Fruit fly (Drosophila melanogaster) whole organism, prepupa: Measurements from ENCODE around the gene CG7289.
A peak's percentile ranks its signal among the peaks of the same experiment; 100 is the strongest.

ENCODE experiments used
- Blimp-1 ChIP-seq: fragments of 200-800 bp; sonication (Bioruptor generic); optimal IDR thresholded peaks from 3 replicates; lab custom pipeline; 2017; ENCODE audit warnings: missing biosample characterization, missing genetic modification characterization, mild to moderate bottlenecking, moderate library complexity, missing genetic modification reagents
- CG10631 ChIP-seq: fragments of 200-800 bp; sonication (Bioruptor generic); optimal IDR thresholded peaks from 2 replicates; lab custom pipeline; 2016; ENCODE audit warnings: missing biosample characterization, missing genetic modification characterization
- CG11294 ChIP-seq: fragments of 200-800 bp; sonication (Bioruptor generic); IDR thresholded peaks from 2 replicates; pipeline ENCODE4 v1.3.6; 2022; ENCODE audit warnings: missing biosample characterization, missing genetic modification characterization
- CG11762 ChIP-seq: fragments of 200-800 bp; sonication (Bioruptor generic); optimal IDR thresholded peaks from 3 replicates; lab custom pipeline; 2016; ENCODE audit warnings: missing biosample characterization, missing genetic modification characterization; ENCODE audit not compliant: insufficient read depth
- CG15336 ChIP-seq: fragments of 200-800 bp; sonication (Bioruptor generic); IDR thresholded peaks from 2 replicates; pipeline ENCODE4 v1.3.6; 2022; ENCODE audit warnings: missing biosample characterization, missing genetic modification characterization
- CG1621 ChIP-seq: fragments of 200-800 bp; sonication (Bioruptor generic); optimal IDR thresholded peaks from 3 replicates; lab custom pipeline; 2018; ENCODE audit warnings: missing biosample characterization, mild to moderate bottlenecking, missing genetic modification characterization
- CG16779 ChIP-seq: fragments of 200-800 bp; sonication (Bioruptor generic); optimal IDR thresholded peaks from 3 replicates; lab custom pipeline; 2017; ENCODE audit warnings: missing biosample characterization, mild to moderate bottlenecking, missing genetic modification characterization
- CG31627 ChIP-seq: fragments of 200-800 bp; sonication (Bioruptor generic); optimal IDR thresholded peaks from 3 replicates; lab custom pipeline; 2016; ENCODE audit warnings: missing biosample characterization, missing genetic modification characterization
- CG32006 ChIP-seq: fragments of 200-800 bp; sonication (Bioruptor generic); optimal IDR thresholded peaks from 3 replicates; lab custom pipeline; 2017; ENCODE audit warnings: missing biosample characterization, mild to moderate bottlenecking, missing genetic modification characterization
- CG34406 ChIP-seq: fragments of 200-800 bp; sonication (Bioruptor generic); optimal IDR thresholded peaks from 3 replicates; lab custom pipeline; 2016; ENCODE audit warnings: missing biosample characterization, missing genetic modification characterization
- CG3919 ChIP-seq: fragments of 200-800 bp; sonication (Bioruptor generic); optimal IDR thresholded peaks from 3 replicates; lab custom pipeline; 2016; ENCODE audit warnings: missing biosample characterization, missing genetic modification characterization
- CG6163 ChIP-seq: fragments of 200-800 bp; sonication (Bioruptor generic); IDR thresholded peaks from 3 replicates; pipeline ENCODE4 v1.3.6; 2022; ENCODE audit warnings: missing biosample characterization, missing genetic modification characterization
- CG6792 ChIP-seq: fragments of 200-800 bp; sonication (Bioruptor generic); optimal IDR thresholded peaks from 3 replicates; lab custom pipeline; 2016; ENCODE audit warnings: missing biosample characterization, missing genetic modification characterization
- CG6808 ChIP-seq: fragments of 200-800 bp; sonication (Bioruptor generic); optimal IDR thresholded peaks from 3 replicates; lab custom pipeline; 2017; ENCODE audit warnings: missing biosample characterization, missing genetic modification characterization, mild to moderate bottlenecking, moderate library complexity, missing genetic modification reagents
- CG8632 ChIP-seq: fragments of 200-800 bp; sonication (Bioruptor generic); optimal IDR thresholded peaks from 3 replicates; lab custom pipeline; 2016; ENCODE audit warnings: missing biosample characterization, missing genetic modification characterization
- CG9139 ChIP-seq: fragments of 200-800 bp; sonication (Bioruptor generic); optimal IDR thresholded peaks from 3 replicates; lab custom pipeline; 2017; ENCODE audit warnings: missing biosample characterization, mild to moderate bottlenecking, missing genetic modification characterization
- Eip78C ChIP-seq: fragments of 200-800 bp; sonication (Bioruptor generic); peaks from one replicate; lab custom pipeline; 2016; ENCODE audit warnings: missing biosample characterization, missing genetic modification characterization
- Eip93F ChIP-seq: fragments of 200-800 bp; sonication (Bioruptor generic); optimal IDR thresholded peaks from 2 replicates; lab custom pipeline; 2016; ENCODE audit warnings: missing biosample characterization, mild to moderate bottlenecking, missing genetic modification characterization
- Ets21C ChIP-seq: fragments of 200-800 bp; sonication (Bioruptor generic); optimal IDR thresholded peaks from 3 replicates; lab custom pipeline; 2016; ENCODE audit warnings: missing biosample characterization, missing genetic modification characterization
- Ets96B ChIP-seq: fragments of 200-800 bp; optimal IDR thresholded peaks from 2 replicates; lab custom pipeline; 2019; ENCODE audit warnings: missing biosample characterization, mild to moderate bottlenecking, missing genetic modification characterization, moderate library complexity
- Gug ChIP-seq: fragments of 200-800 bp; sonication (Bioruptor generic); IDR thresholded peaks from 2 replicates; pipeline ENCODE4 v1.3.6; 2022; ENCODE audit warnings: missing biosample characterization, missing genetic modification characterization
- Hr38 ChIP-seq: sonication (Bioruptor generic); optimal IDR thresholded peaks from 2 replicates; lab custom pipeline; 2016; ENCODE audit warnings: missing biosample characterization, missing genetic modification characterization
- Hr39 ChIP-seq: fragments of 200-800 bp; sonication (Bioruptor generic); optimal IDR thresholded peaks from 2 replicates; lab custom pipeline; 2016; ENCODE audit warnings: missing biosample characterization, missing genetic modification characterization
- Hr4 ChIP-seq: fragments of 200-800 bp; sonication (Bioruptor generic); optimal IDR thresholded peaks from 3 replicates; lab custom pipeline; 2016; ENCODE audit warnings: missing biosample characterization, missing genetic modification characterization
- Lpt ChIP-seq: fragments of 200-800 bp; sonication (Bioruptor generic); optimal IDR thresholded peaks from 3 replicates; lab custom pipeline; 2016; ENCODE audit warnings: missing biosample characterization, missing genetic modification characterization
- Sox102F ChIP-seq: fragments of 200-800 bp; sonication (Bioruptor generic); optimal IDR thresholded peaks from 2 replicates; lab custom pipeline; 2016; ENCODE audit warnings: missing biosample characterization, mild to moderate bottlenecking, missing genetic modification characterization
- Sox14 ChIP-seq: fragments of 200-800 bp; sonication (Bioruptor generic); optimal IDR thresholded peaks from 3 replicates; lab custom pipeline; 2016; ENCODE audit warnings: missing biosample characterization, missing genetic modification characterization
- achi ChIP-seq: fragments of 200-800 bp; sonication (Bioruptor generic); optimal IDR thresholded peaks from 3 replicates; lab custom pipeline; 2016; ENCODE audit warnings: missing biosample characterization, missing genetic modification characterization
- acj6 ChIP-seq: fragments of 200-800 bp; sonication (Bioruptor generic); optimal IDR thresholded peaks from 3 replicates; lab custom pipeline; 2016; ENCODE audit warnings: missing biosample characterization, missing genetic modification characterization
- cyc ChIP-seq: fragments of 200-800 bp; sonication (Bioruptor generic); optimal IDR thresholded peaks from 3 replicates; lab custom pipeline; 2016; ENCODE audit warnings: missing biosample characterization, missing genetic modification characterization
- dac ChIP-seq: fragments of 200-800 bp; sonication (Bioruptor generic); optimal IDR thresholded peaks from 2 replicates; lab custom pipeline; 2017; ENCODE audit warnings: missing biosample characterization, mild to moderate bottlenecking, missing genetic modification characterization
- dsx ChIP-seq: fragments of 200-800 bp; optimal IDR thresholded peaks from 3 replicates; lab custom pipeline; 2019; ENCODE audit warnings: missing biosample characterization, mild to moderate bottlenecking, missing genetic modification characterization, moderate library complexity; ENCODE audit not compliant: poor library complexity, severe bottlenecking
- esn ChIP-seq: fragments of 200-800 bp; sonication (Bioruptor generic); optimal IDR thresholded peaks from 2 replicates; lab custom pipeline; 2016; ENCODE audit warnings: missing biosample characterization, mild to moderate bottlenecking, missing genetic modification characterization, moderate library complexity
- fd59A ChIP-seq: fragments of 200-800 bp; sonication (Bioruptor generic); optimal IDR thresholded peaks from 2 replicates; lab custom pipeline; 2017; ENCODE audit warnings: missing biosample characterization, mild to moderate bottlenecking, missing genetic modification characterization, missing genetic modification reagents
- fkh ChIP-seq: fragments of 200-800 bp; sonication (Bioruptor generic); optimal IDR thresholded peaks from 3 replicates; lab custom pipeline; 2017; ENCODE audit warnings: missing biosample characterization, mild to moderate bottlenecking, missing genetic modification characterization, moderate library complexity
- lz ChIP-seq: fragments of 200-800 bp; sonication (Bioruptor generic); optimal IDR thresholded peaks from 3 replicates; lab custom pipeline; 2016; ENCODE audit warnings: missing biosample characterization, missing genetic modification characterization
- net ChIP-seq: fragments of 200-800 bp; sonication (Bioruptor generic); optimal IDR thresholded peaks from 3 replicates; lab custom pipeline; 2016; ENCODE audit warnings: missing biosample characterization, missing genetic modification characterization
- svp ChIP-seq: fragments of 200-800 bp; sonication (Bioruptor generic); peaks from one replicate; lab custom pipeline; 2016; ENCODE audit warnings: missing biosample characterization, missing genetic modification characterization
- topi ChIP-seq: fragments of 200-800 bp; sonication (Bioruptor generic); optimal IDR thresholded peaks from 3 replicates; lab custom pipeline; 2016; ENCODE audit warnings: missing biosample characterization, missing genetic modification characterization
- vri ChIP-seq: fragments of 200-800 bp; sonication (Bioruptor generic); optimal IDR thresholded peaks from 3 replicates; lab custom pipeline; 2016; ENCODE audit warnings: missing biosample characterization, mild to moderate bottlenecking, missing genetic modification characterization

Gene CG7289

DNA sequence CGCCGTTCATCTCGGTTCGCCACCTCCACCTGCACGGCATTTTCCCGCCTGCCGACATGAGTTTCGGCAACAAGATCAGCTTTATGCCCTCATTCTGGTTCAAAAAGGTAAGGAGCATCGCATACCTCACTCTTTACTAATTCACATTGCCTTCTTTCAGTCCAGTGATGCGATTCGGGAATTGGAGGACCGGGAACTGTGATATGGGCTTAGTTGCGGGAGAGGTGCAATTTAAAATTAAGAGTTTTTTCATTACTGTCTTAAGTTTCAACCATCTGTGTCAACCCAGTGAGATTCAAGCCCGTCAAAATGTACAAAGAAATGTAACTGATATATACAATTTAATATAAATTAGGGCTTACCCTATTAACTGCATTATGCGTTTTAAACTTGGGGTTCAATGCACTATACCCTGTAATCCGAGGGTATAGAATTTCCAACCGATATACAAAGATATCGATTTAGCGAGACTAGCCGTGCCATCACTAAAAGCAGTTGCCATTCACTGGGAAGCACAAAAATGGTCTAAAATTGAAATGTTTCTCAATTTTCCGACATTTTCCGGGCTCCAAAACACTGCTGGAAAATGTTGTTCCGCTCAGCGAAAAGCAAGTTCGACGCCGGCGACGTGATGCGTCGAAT, at the start of gene CG7289:
Gene CG7289, plus strand, starts transcription at position 492 of the 642 bp plus-strand sequence.
- peak; percentile 29 for TF ChIP-seq Eip78C
- TF ChIP-seq CG32006 (GFP tag; lab: Kevin White, UChicago): peak; percentile 10
- no peak for TF ChIP-seq CG8632 (GFP tag; lab: Kevin White, UChicago)
- TF ChIP-seq CG11762 (GFP tag; lab: Kevin White, UChicago): no peak
- no peak for TF ChIP-seq Lpt
- TF ChIP-seq topi (GFP tag; lab: Kevin White, UChicago): peak; percentile 11
- peak; percentile 29 for TF ChIP-seq lz (GFP tag; lab: Kevin White, UChicago)
- no peak for TF ChIP-seq CG6792 (GFP tag; lab: Kevin White, UChicago)
- TF ChIP-seq fd59A: no peak
- no peak for TF ChIP-seq Gug (GFP tag; lab: Robert Waterston, UW)
- peak; percentile 4 for TF ChIP-seq Eip93F (GFP tag; lab: Kevin White, UChicago)
- TF ChIP-seq Blimp-1: no peak
- peak; percentile 9 for TF ChIP-seq dsx
- TF ChIP-seq achi (GFP tag; lab: Kevin White, UChicago): no peak
- peak; percentile 12 for TF ChIP-seq CG31627
- peak; percentile 46 for TF ChIP-seq Hr4 (GFP tag; lab: Kevin White, UChicago)
- no peak for TF ChIP-seq CG6808
- TF ChIP-seq esn (GFP tag; lab: Kevin White, UChicago): peak; percentile 35

DNA sequence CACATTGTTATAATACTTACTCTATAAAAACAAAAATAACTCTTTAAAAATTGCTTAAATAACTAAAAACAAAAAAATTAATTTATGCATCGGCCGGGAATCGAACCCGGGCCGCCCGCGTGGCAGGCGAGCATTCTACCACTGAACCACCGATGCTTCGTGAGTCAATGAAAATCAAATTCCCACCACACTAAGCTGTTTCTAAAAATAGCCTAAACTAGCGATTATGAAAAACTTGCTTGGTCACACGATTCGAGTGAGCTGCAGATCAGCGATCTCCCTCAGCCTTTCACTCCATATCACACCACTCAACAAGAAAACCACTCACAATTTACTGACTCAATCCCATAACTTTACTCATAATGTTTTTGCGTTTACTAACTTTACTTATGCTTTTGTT, 44.0 kb upstream of the CG7289 start:
- no peak for TF ChIP-seq net (GFP tag; lab: Kevin White, UChicago)
- TF ChIP-seq CG3919 (GFP tag; lab: Kevin White, UChicago): no peak
- TF ChIP-seq Blimp-1: no peak
- TF ChIP-seq dsx: no peak
- TF ChIP-seq Hr39 (GFP tag; lab: Kevin White, UChicago): no peak
- no peak for TF ChIP-seq Hr4 (GFP tag; lab: Kevin White, UChicago)
- no peak for TF ChIP-seq fkh (GFP tag; lab: Kevin White, UChicago)
- TF ChIP-seq CG11294 (GFP tag; lab: Robert Waterston, UW): no peak
- TF ChIP-seq Eip78C: no peak
- TF ChIP-seq CG6163: no peak

DNA sequence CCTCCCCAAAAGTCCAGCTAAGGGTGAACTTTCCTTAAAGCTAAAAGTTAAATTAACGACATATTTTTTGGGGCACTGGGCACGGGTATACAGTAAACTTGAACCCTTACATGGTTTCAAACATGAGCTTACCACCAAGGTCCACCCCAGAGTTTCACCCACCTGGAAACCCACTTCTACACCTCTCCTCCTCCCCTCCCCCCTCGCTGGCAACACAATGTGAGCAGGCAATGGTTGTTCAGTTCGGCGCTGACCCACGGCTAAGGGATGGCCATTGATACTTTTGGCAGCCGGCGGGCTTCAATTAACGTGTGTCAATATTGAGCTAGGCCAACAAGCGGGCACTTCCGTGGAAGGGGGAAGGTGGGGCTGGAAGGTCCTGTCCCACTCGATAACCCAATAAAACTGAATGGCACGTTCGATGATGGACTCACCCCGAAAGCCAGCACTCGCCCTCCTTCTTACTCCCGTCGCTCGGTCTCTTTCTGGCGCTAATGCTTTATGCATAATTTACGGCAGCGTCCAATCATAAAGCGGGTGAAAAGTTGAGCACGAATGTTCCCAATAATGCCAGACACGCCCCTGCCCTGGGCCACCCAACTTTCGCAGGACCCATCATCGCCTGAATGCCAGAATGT, 37.4 kb upstream of the CG7289 start:
- no peak for TF ChIP-seq acj6 (GFP tag; lab: Kevin White, UChicago)
- no peak for TF ChIP-seq Ets96B (tag; lab: Kevin White, UChicago)
- no peak for TF ChIP-seq Hr39 (GFP tag; lab: Kevin White, UChicago)
- TF ChIP-seq svp (GFP tag; lab: Kevin White, UChicago): peak; percentile 51
- TF ChIP-seq, all 60 proteins: peak for 1

DNA sequence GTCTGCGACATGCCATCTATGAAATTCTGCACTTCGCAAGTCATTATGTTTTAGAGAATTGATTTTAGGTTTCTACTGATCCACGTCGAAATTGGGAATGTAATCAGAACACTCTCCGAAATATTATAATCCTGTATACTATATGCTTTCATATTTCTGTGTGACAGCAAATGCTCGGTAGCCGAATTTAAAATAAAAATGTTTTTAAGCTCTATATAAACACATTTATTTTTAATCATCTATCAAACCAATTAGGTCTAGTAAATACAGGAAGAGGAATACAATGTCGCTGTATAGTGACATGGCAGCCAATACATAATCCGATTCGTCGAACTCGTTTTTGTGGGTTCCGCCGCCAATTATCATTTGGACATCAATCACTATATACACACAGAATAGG, 36.4 kb upstream of the CG7289 start, which contains the start of gene CG15357:
Gene CG15357, minus strand, starts transcription at position 101 of the 400 bp plus-strand sequence.
- TF ChIP-seq Eip93F (GFP tag; lab: Kevin White, UChicago): no peak
- no peak for TF ChIP-seq CG1621 (tag; lab: Kevin White, UChicago)
- no peak for TF ChIP-seq dac
- no peak for TF ChIP-seq vri (GFP tag; lab: Kevin White, UChicago)
- TF ChIP-seq dsx: no peak
- TF ChIP-seq cyc (GFP tag; lab: Kevin White, UChicago): no peak
- TF ChIP-seq topi (GFP tag; lab: Kevin White, UChicago): no peak
- no peak for TF ChIP-seq CG6808
- TF ChIP-seq Hr38 (GFP tag; lab: Kevin White, UChicago): no peak
- TF ChIP-seq Blimp-1: no peak
- no peak for TF ChIP-seq CG8632 (GFP tag; lab: Kevin White, UChicago)
- no peak for TF ChIP-seq CG10631
- TF ChIP-seq CG34406 (GFP tag; lab: Kevin White, UChicago): no peak
- TF ChIP-seq CG16779 (tag; lab: Kevin White, UChicago): no peak
- TF ChIP-seq Ets21C: no peak
- no peak for TF ChIP-seq CG9139 (GFP tag; lab: Kevin White, UChicago)
- TF ChIP-seq Sox14: no peak
- no peak for TF ChIP-seq CG15336 (GFP tag; lab: Robert Waterston, UW)
- no peak for TF ChIP-seq achi (GFP tag; lab: Kevin White, UChicago)
- no peak for TF ChIP-seq Sox102F (GFP tag; lab: Kevin White, UChicago)
- TF ChIP-seq, all 60 proteins: peak for 0
